Fruit fly (Drosophila melanogaster): ENCODE data around the gene CG33644.

CG33644 gene

dm6 chr2L:13514262-13514937 is 17.5 kb upstream of the CG33644 start (continued):
- TF ChIP-seq hkb (optimal IDR thresholded peaks at IDR 0.05) = no peak
- TF ChIP-seq hkb (GFP tag; IDR thresholded peaks at IDR 0.05) = peak; percentile 12; the same call in 1 of the 2 replicates
- peak; percentile 73 for TF ChIP-seq Deaf1 (tag; optimal IDR thresholded peaks at IDR 0.05)

DNA sequence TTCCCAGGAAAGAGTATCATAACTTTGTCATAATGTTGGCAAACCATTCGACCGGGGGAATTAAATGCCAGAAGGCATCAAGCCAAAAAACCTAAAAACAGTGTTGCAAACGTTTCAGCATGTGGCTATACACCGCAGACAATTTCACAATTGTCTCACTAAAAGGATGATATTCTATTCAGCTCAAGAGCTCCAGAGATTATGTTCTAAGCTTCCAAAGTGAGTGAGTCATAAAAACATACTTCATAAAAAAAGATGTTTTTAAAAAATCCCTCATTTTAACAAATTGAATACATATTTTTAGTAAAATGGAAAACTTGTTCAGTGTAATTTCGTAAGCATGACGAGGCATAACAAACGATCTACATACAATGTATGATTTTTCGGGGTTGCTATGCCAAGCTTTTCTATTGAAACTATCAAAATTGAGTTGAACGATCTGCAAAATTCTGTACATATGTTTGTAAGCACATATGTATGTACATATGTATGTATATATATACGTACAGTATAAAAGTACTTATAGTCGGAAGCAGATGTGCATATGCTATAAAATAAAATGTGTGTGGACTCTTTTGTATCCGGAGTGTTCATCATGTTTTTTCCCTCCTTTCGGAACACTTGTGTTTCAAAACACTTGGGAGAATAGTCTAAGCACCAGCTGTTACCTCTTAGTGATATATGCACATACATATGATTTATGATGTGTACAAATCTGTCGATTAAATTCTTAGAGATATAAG is 16.8 kb upstream of the CG33644 start:
- TF ChIP-seq CG11560 (tag; IDR thresholded peaks at IDR 0.05) (no peak), NFAT (GFP tag; IDR thresholded peaks at IDR 0.05) (peak; percentile 66), al (GFP tag; IDR thresholded peaks at IDR 0.05) (peak; percentile 82), ken (GFP tag; IDR thresholded peaks at IDR 0.05) (no peak), CG6654 (GFP tag; optimal IDR thresholded peaks at IDR 0.05) (no peak), lilli (GFP tag; optimal IDR thresholded peaks at IDR 0.05) (peak; percentile 65), CG14667 (GFP tag; IDR thresholded peaks at IDR 0.05) (peak; percentile 78), Oli (tag; optimal IDR thresholded peaks at IDR 0.05) (peak; percentile 70), CG9876 (GFP tag; optimal IDR thresholded peaks at IDR 0.05) (peak; percentile 27), eyg (GFP tag; optimal IDR thresholded peaks at IDR 0.05) (peak; percentile 69), CG1603 (tag; optimal IDR thresholded peaks at IDR 0.05) (peak; percentile 66), fd102C (GFP tag; optimal IDR thresholded peaks at IDR 0.05) (no peak), CG31441 (GFP tag; IDR thresholded peaks at IDR 0.05) (peak; percentile 83), tgo (GFP tag; IDR thresholded peaks at IDR 0.05) (peak; percentile 60; the same call in 2 of the 3 replicates), CG12155 (GFP tag; optimal IDR thresholded peaks at IDR 0.05) (peak; percentile 68), CG9215 (GFP tag; IDR thresholded peaks at IDR 0.05) (peak; percentile 51; the same call in 1 of the 2 replicates), CG8765 (GFP tag; IDR thresholded peaks at IDR 0.05) (peak; percentile 73), CG31365 (tag; optimal IDR thresholded peaks at IDR 0.05) (no peak), CG1024 (GFP tag; IDR thresholded peaks at IDR 0.05) (no peak; the same call in 1 of the 2 replicates), pho (GFP tag; optimal IDR thresholded peaks at IDR 0.05) (peak; percentile 2), CG17186 (GFP tag; optimal IDR thresholded peaks at IDR 0.05) (peak; percentile 31), Rfx (GFP tag; IDR thresholded peaks at IDR 0.05) (peak; percentile 79), cato (GFP tag; optimal IDR thresholded peaks at IDR 0.05; ENCODE audit: borderline replicate concordance) (no peak), nau (GFP tag; optimal IDR thresholded peaks at IDR 0.05) (peak; percentile 55), E2f1 (GFP tag; IDR thresholded peaks at IDR 0.05) (peak; percentile 82), CTCF (GFP tag; optimal IDR thresholded peaks at IDR 0.05) (no peak), dan (GFP tag; IDR thresholded peaks at IDR 0.05) (no peak), gce (GFP tag; IDR thresholded peaks at IDR 0.05) (peak; percentile 76), CG34422 (GFP tag; IDR thresholded peaks at IDR 0.05) (peak; percentile 87), Scr (GFP tag; IDR thresholded peaks at IDR 0.05; ENCODE audit: partially characterized antibody) (no peak), CG7271 (tag; optimal IDR thresholded peaks at IDR 0.05) (no peak), CG13894 (tag; optimal IDR thresholded peaks at IDR 0.05) (no peak), Bdp1 (GFP tag; optimal IDR thresholded peaks at IDR 0.05) (no peak), tna (GFP tag; IDR thresholded peaks at IDR 0.05; ENCODE audit: partially characterized antibody) (no peak), fd96Cb (tag; optimal IDR thresholded peaks at IDR 0.05) (peak; percentile 69), CG18619 (GFP tag; optimal IDR thresholded peaks at IDR 0.05) (peak; percentile 35), jing (GFP tag; optimal IDR thresholded peaks at IDR 0.05) (peak; percentile 7), Oaz (GFP tag; IDR thresholded peaks at IDR 0.05) (no peak), shn (GFP tag; optimal IDR thresholded peaks at IDR 0.05) (peak; percentile 39), Sry-δ (GFP tag; optimal IDR thresholded peaks at IDR 0.05) (peak; percentile 54), onecut (GFP tag; IDR thresholded peaks at IDR 0.05) (peak; percentile 50), org-1 (GFP tag; optimal IDR thresholded peaks at IDR 0.05) (no peak), CG12236 (GFP tag; optimal IDR thresholded peaks at IDR 0.05) (peak; percentile 28), Dip2 (GFP tag; IDR thresholded peaks at IDR 0.05) (no peak), da (GFP tag; optimal IDR thresholded peaks at IDR 0.05) (peak; percentile 48), sug (tag; optimal IDR thresholded peaks at IDR 0.05) (no peak)

All from whole organism, embryonic.